Worm (Caenorhabditis elegans): ENCODE data around the gene C14E2.5.

Gene C14E2.5

DNA sequence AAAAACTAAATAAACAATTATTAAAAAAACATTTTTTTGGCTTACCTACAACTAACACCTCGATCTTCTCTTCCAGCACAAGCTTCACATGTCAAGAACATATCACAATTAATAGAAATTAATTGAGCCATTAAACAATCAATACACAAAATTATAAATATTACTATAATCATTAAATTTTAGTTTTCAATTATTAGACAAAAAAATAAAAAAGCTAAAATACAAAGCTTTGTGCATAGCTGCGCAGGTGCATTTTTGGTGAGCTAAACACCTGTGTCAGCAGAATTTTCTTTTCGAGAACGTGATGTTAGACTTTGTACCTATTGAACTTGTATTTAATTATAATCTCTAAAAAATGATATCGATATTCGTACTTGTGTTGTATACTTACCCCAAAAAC, 4.8 kb upstream of the C14E2.5 start, which contains the start of gene C14E2.6:
Gene C14E2.6, minus strand, starts transcription at position 101 of the 400 bp plus-strand sequence.
- TF ChIP-seq lin-13 (GFP tag; optimal IDR thresholded peaks at IDR 0.05) (no peak), nhr-111 (GFP tag; optimal IDR thresholded peaks at IDR 0.05) (no peak), ctbp-1 (GFP tag; IDR thresholded peaks at IDR 0.05) (no peak), madf-5 (GFP tag; IDR thresholded peaks at IDR 0.05) (no peak), daf-8 (GFP tag; IDR thresholded peaks at IDR 0.05) (no peak), daf-19 (GFP tag; conservative IDR thresholded peaks at IDR 0.05) (no peak)

DNA sequence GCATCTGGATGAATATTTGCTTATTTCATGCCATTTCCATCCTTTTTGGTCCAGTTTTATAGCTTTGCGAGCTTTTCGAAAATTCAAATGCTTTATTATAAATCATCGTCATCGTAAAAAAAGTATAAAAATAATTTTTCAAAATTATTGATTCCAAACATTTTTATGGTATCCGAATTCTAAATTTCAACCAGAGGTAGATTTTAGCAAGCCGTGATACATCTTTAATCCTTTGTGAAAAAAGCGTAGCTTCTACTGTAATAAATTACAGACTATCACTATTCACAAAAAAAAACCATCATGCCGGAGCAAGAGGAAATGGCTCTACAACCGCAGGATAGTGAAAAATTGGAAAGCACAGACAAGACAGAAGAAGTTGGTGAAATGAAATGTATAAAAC, 1.0 kb upstream of the C14E2.5 start, which contains the start of gene C14E2.1:
Gene C14E2.1, plus strand, starts transcription at position 301 of the 400 bp plus-strand sequence.
- no peak for TF ChIP-seq aha-1 (tag)
- TF ChIP-seq zfp-2 (tag; optimal IDR thresholded peaks at IDR 0.05): no peak
- TF ChIP-seq nhr-42 (GFP tag; IDR thresholded peaks at IDR 0.05): no peak
- TF ChIP-seq ceh-28 (tag; optimal IDR thresholded peaks at IDR 0.05): no peak
- TF ChIP-seq daf-8 (GFP tag; IDR thresholded peaks at IDR 0.05): no peak

- TF ChIP-seq nhr-102 (tag; optimal IDR thresholded peaks at IDR 0.05): no peak
- no peak for TF ChIP-seq spr-1 (tag; optimal IDR thresholded peaks at IDR 0.05)
- TF ChIP-seq spr-3 (GFP tag; optimal IDR thresholded peaks at IDR 0.05): no peak
- no peak for TF ChIP-seq Y5F2A.4 (GFP tag; optimal IDR thresholded peaks at IDR 0.05)
- no peak for TF ChIP-seq hlh-11 (tag; optimal IDR thresholded peaks at IDR 0.05)
- TF ChIP-seq arid-1 (GFP tag; conservative IDR thresholded peaks at IDR 0.05): no peak
- no peak for TF ChIP-seq egl-27 (tag; optimal IDR thresholded peaks at IDR 0.05)
These were observed 3.9 kb downstream of the C14E2.5 start, which contains the start of gene C14E2.4 for ce11 chrX:1821235-1821634. TSS of gene C14E2.4 (minus strand) at chrX:1821335.

ce11 chrX:1816106-1816505, 9.0 kb downstream of the C14E2.5 start, which contains the start of gene C14E2.7:
TSS of gene C14E2.7 (plus strand) at chrX:1816406.
- TF ChIP-seq F26F4.8 (GFP tag; conservative IDR thresholded peaks at IDR 0.05): no peak

DNA sequence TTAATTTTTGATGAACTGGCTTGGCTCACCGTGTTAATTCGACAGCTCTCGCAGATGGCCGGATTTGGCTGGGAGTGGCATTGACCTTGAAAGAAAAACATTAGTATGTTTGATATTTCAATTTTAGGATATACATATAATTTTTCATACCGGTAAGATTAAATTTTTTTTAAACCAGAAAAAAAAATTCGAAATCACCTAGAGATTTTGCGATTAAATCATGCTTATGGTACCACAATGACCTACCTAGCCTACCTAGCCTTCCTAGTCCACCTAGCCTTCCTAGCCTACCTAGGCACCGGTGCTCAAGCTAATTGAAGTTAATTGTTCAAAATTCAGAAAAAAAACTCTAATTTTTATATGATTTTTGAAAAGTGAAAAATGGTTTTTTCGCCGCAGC, 13.7 kb downstream of the C14E2.5 start, which contains the start of gene C14E2.3:
Gene C14E2.3, minus strand, starts transcription at position 101 of the 400 bp plus-strand sequence.
- TF ChIP-seq dve-1 (tag; optimal IDR thresholded peaks at IDR 0.05; ENCODE audit: insufficient read depth) (no peak), spr-1 (tag; optimal IDR thresholded peaks at IDR 0.05) (no peak), nhr-11 (tag; optimal IDR thresholded peaks at IDR 0.05) (no peak)

DNA sequence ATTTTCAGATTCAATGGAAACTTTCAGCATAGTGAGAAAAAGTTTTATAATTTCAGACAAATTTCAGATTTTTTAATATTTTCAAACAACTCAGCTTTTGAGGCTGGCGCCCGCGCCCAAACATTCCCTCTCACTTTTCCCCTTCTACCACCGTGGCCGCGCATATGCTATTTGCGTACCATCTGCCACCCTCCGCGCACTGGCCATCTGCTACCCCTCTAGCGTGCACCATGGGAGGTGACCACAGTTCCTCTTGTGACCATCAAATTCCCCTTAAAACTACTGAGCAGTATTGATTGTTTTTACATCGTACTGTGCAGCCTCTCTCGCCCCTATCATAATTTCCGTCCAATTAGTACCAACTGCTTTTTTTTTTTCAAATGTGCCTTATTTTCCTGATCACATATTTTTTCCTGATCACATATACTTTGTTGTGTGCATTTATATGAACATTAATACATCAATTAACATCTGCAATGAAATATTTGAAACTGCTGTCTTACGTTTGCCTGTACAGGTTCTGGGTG, 24.1 kb downstream of the C14E2.5 start, which contains the start of gene C14E2.11:
Gene C14E2.11, plus strand, starts transcription at position 477 of the 527 bp plus-strand sequence.
- peak; percentile 24; the same call in 1 of the 2 replicates for TF ChIP-seq set-16 (GFP tag; IDR thresholded peaks at IDR 0.05)
- TF ChIP-seq F49E8.2 (tag; optimal IDR thresholded peaks at IDR 0.05; ENCODE audit: borderline replicate concordance): no peak

- TF ChIP-seq duxl-1 (tag; optimal IDR thresholded peaks at IDR 0.05; ENCODE audit: poor library complexity) (peak; percentile 17), ama-1 (optimal IDR thresholded peaks at IDR 0.05) (no peak), aha-1 (tag) (no peak), nhr-28 (tag; optimal IDR thresholded peaks at IDR 0.05) (no peak), unc-62 (GFP tag; optimal IDR thresholded peaks at IDR 0.05 in 1 of 2) (peak in 1 of 2 experiments; percentile 96), unc-62 (tag; optimal IDR thresholded peaks at IDR 0.05) (no peak)
These were observed 26.6 kb downstream of the C14E2.5 start for ce11 chrX:1798543-1798942.

DNA sequence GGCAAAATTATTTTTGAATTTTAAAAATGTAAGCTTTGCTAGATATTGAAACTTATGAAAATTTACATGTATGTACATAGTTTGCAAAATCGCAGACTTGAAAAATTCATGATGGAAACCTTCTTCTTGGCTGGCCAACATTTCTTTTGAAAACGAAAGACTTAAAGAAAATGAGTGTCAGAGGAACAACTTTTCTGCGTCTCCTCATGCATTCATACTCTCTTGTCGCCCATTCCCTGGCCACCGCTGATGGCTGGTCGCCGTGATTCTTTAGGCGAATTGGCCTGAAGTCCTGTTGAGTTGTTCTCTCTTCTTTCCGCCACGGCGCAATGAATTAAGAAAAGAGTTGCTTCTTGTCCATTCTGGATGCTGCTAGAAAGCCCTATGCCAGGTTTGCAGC, 29.1 kb downstream of the C14E2.5 start:
- no peak for TF ChIP-seq nhr-42 (GFP tag; IDR thresholded peaks at IDR 0.05)
- TF ChIP-seq aha-1 (tag): peak; percentile 48
- peak; percentile 94 for TF ChIP-seq duxl-1 (tag; optimal IDR thresholded peaks at IDR 0.05; ENCODE audit: poor library complexity)

All from whole organism, L4 larva.